Worm (Caenorhabditis elegans) whole organism, L4 larva: ENCODE data around the gene snr-3.

Experiments used
- D1046.2 ChIP-seq: fragments of 200-800 bp; sonication (Bioruptor generic); IDR thresholded peaks from 2 replicates; pipeline ENCODE4 v1.3.6; 2022; ENCODE audit warnings: missing genetic modification characterization, missing compliant biosample characterization
- F10B5.3 ChIP-seq: sonication (generic microtip); optimal IDR thresholded peaks from 2 replicates; lab custom pipeline; 2016; ENCODE audit warnings: mild to moderate bottlenecking, missing genetic modification characterization, missing compliant biosample characterization
- F26F4.8 ChIP-seq: fragments of 200-800 bp; sonication (Bioruptor generic); conservative IDR thresholded peaks from 2 replicates; pipeline ENCODE4 v1.3.6; 2022; ENCODE audit warnings: missing genetic modification characterization, missing compliant biosample characterization
- F37D6.2 ChIP-seq: sonication (generic microtip); optimal IDR thresholded peaks from 2 replicates; lab custom pipeline; 2016; ENCODE audit warnings: mild to moderate bottlenecking, missing genetic modification characterization, missing compliant biosample characterization
- F44E2.7 ChIP-seq: fragments of 200-800 bp; sonication (Bioruptor generic); IDR thresholded peaks from 2 replicates; pipeline ENCODE4 v2.1.2; 2022; ENCODE audit warnings: missing genetic modification characterization, missing compliant biosample characterization
- R02D3.7 ChIP-seq: fragments of 150-350 bp; sonication (generic microtip); optimal IDR thresholded peaks from 3 replicates; lab custom pipeline; 2014; ENCODE audit warnings: missing biosample characterization, missing genetic modification characterization
- T20F7.1 ChIP-seq: fragments of 200-800 bp; sonication (Bioruptor generic); optimal IDR thresholded peaks from 2 replicates; lab custom pipeline; 2018; ENCODE audit warnings: mild to moderate bottlenecking, missing genetic modification characterization, missing compliant biosample characterization
- T26A8.4 ChIP-seq: fragments of 200-800 bp; sonication (Bioruptor generic); IDR thresholded peaks from 2 replicates; pipeline ENCODE4 v1.3.6; 2022; ENCODE audit warnings: missing genetic modification characterization, missing compliant biosample characterization
- Y75B8A.6 ChIP-seq: fragments of 200-800 bp; sonication (Bioruptor generic); IDR thresholded peaks from 2 replicates; pipeline ENCODE4 v1.3.6; 2022; ENCODE audit warnings: missing genetic modification reagents, missing genetic modification characterization, missing compliant biosample characterization
- ZK546.5 ChIP-seq, 2 experiments: sonication (generic microtip); optimal IDR thresholded peaks; 2 replicates each; lab custom pipeline; 2017; ENCODE audit warnings: missing biosample characterization in 2 of 2, missing genetic modification characterization in 2 of 2
- aha-1 ChIP-seq: fragments of 150-350 bp; peaks from one replicate; lab custom pipeline; 2014; ENCODE audit warnings: missing biosample characterization, missing genetic modification characterization
- aly-2 ChIP-seq: sonication (generic microtip); optimal IDR thresholded peaks from 2 replicates; lab custom pipeline; 2018; ENCODE audit warnings: missing biosample characterization, missing genetic modification characterization
- arid-1 ChIP-seq: fragments of 200-800 bp; sonication (Bioruptor generic); conservative IDR thresholded peaks from 2 replicates; pipeline ENCODE4 v1.3.6; 2022; ENCODE audit warnings: missing genetic modification reagents, missing genetic modification characterization, missing compliant biosample characterization
- ceh-28 ChIP-seq: fragments of 150-350 bp; optimal IDR thresholded peaks from 2 replicates; lab custom pipeline; 2014; ENCODE audit warnings: missing biosample characterization, missing genetic modification reagents, missing genetic modification characterization
- daf-16 ChIP-seq, 3 experiments: sonication (generic microtip); optimal IDR thresholded peaks; 2 replicates each; lab custom pipeline; 2016 to 2017; ENCODE audit warnings: missing genetic modification characterization in 3 of 3, missing genetic modification reagents in 3 of 3, mild to moderate bottlenecking in 2 of 3, missing compliant biosample characterization in 2 of 3, missing biosample characterization in 1 of 3, moderate library complexity in 1 of 3
- dmd-6 ChIP-seq: fragments of 200-800 bp; sonication (Bioruptor generic); IDR thresholded peaks from 2 replicates; pipeline ENCODE4 v1.3.6; 2022; ENCODE audit warnings: missing genetic modification reagents, missing genetic modification characterization, missing compliant biosample characterization
- dve-1 ChIP-seq: sonication (generic microtip); optimal IDR thresholded peaks from 2 replicates; lab custom pipeline; 2017; ENCODE audit warnings: antibody characterized with exemption, mild to moderate bottlenecking, missing genetic modification characterization, missing compliant biosample characterization; ENCODE audit not compliant: insufficient read depth
- egl-27 ChIP-seq: sonication (generic microtip); optimal IDR thresholded peaks from 3 replicates; lab custom pipeline; 2017; ENCODE audit warnings: missing biosample characterization, missing genetic modification reagents, missing genetic modification characterization
- fkh-10 ChIP-seq: fragments of 150-350 bp; optimal IDR thresholded peaks from 2 replicates; lab custom pipeline; 2014; ENCODE audit warnings: missing biosample characterization, missing genetic modification reagents, missing genetic modification characterization
- hlh-11 ChIP-seq: fragments of 200-800 bp; sonication (Bioruptor generic); optimal IDR thresholded peaks from 2 replicates; lab custom pipeline; 2018; ENCODE audit warnings: mild to moderate bottlenecking, missing genetic modification characterization, missing compliant biosample characterization
- jun-1 ChIP-seq: fragments of 150-350 bp; optimal IDR thresholded peaks from 2 replicates; lab custom pipeline; 2014; ENCODE audit warnings: missing biosample characterization, missing genetic modification reagents, missing genetic modification characterization
- lim-7 ChIP-seq: fragments of 200-800 bp; sonication (Bioruptor generic); IDR thresholded peaks from 2 replicates; pipeline ENCODE4 v1.3.6; 2022; ENCODE audit warnings: missing genetic modification characterization, missing compliant biosample characterization
- lin-15B ChIP-seq: fragments of 150-350 bp; sonication (generic microtip); optimal IDR thresholded peaks from 3 replicates; lab custom pipeline; 2014; ENCODE audit warnings: missing biosample characterization, missing genetic modification characterization
- lin-29 ChIP-seq: fragments of 200-800 bp; sonication (Bioruptor generic); IDR thresholded peaks from 2 replicates; pipeline ENCODE4 v1.3.6; 2022; ENCODE audit warnings: missing genetic modification reagents, missing genetic modification characterization, missing compliant biosample characterization
- lin-38 ChIP-seq: fragments of 200-800 bp; sonication (Bioruptor generic); IDR thresholded peaks from 2 replicates; pipeline ENCODE4 v1.3.6; 2022; ENCODE audit warnings: missing genetic modification reagents, missing genetic modification characterization, missing compliant biosample characterization
- lir-3 ChIP-seq: sonication (generic microtip); optimal IDR thresholded peaks from 2 replicates; lab custom pipeline; 2016; ENCODE audit warnings: mild to moderate bottlenecking, missing genetic modification characterization, missing compliant biosample characterization
- lsy-2 ChIP-seq, 2 experiments: fragments of 150-350 bp in 1 of 2; sonication (generic microtip) in 1 of 2; optimal IDR thresholded peaks; 2 replicates each; lab custom pipeline; 2014 to 2017; ENCODE audit warnings: missing biosample characterization in 2 of 2, missing genetic modification characterization in 2 of 2
- madf-5 ChIP-seq, 2 experiments: fragments of 200-800 bp; sonication (Bioruptor generic); IDR thresholded peaks; 2 replicates each; pipeline ENCODE4 v1.3.6; 2022; ENCODE audit warnings: missing compliant biosample characterization in 2 of 2, missing genetic modification characterization in 2 of 2
- madf-9 ChIP-seq: fragments of 200-800 bp; sonication (Bioruptor generic); conservative IDR thresholded peaks from 2 replicates; pipeline ENCODE4 v1.3.6; 2022; ENCODE audit warnings: missing genetic modification reagents, missing genetic modification characterization, missing compliant biosample characterization
- mdl-1 ChIP-seq, 2 experiments: fragments of 150-350 bp in 1 of 2; sonication (generic microtip) in 1 of 2; optimal IDR thresholded peaks; 2 replicates each; lab custom pipeline; 2014 to 2017; ENCODE audit warnings: missing biosample characterization in 2 of 2, missing genetic modification characterization in 2 of 2
- mep-1 ChIP-seq: fragments of 150-350 bp; sonication (generic microtip); optimal IDR thresholded peaks from 3 replicates; lab custom pipeline; 2014; ENCODE audit warnings: missing biosample characterization, missing genetic modification characterization
- mxl-3 ChIP-seq: fragments of 200-800 bp; sonication (Bioruptor generic); optimal IDR thresholded peaks from 2 replicates; lab custom pipeline; 2018; ENCODE audit warnings: mild to moderate bottlenecking, missing genetic modification characterization, missing compliant biosample characterization
- nhr-28 ChIP-seq: fragments of 150-350 bp; optimal IDR thresholded peaks from 2 replicates; lab custom pipeline; 2014; ENCODE audit warnings: missing biosample characterization, missing genetic modification characterization
- nhr-48 ChIP-seq: sonication (generic microtip); optimal IDR thresholded peaks from 2 replicates; lab custom pipeline; 2016; ENCODE audit warnings: mild to moderate bottlenecking, missing genetic modification characterization, missing compliant biosample characterization
- nhr-77 ChIP-seq: fragments of 150-350 bp; optimal IDR thresholded peaks from 2 replicates; lab custom pipeline; 2014; ENCODE audit warnings: missing biosample characterization, missing genetic modification characterization
- pqm-1 ChIP-seq: sonication (generic microtip); optimal IDR thresholded peaks from 2 replicates; lab custom pipeline; 2017; ENCODE audit warnings: missing biosample characterization, missing genetic modification characterization
- set-16 ChIP-seq: fragments of 200-800 bp; sonication (Bioruptor generic); IDR thresholded peaks from 2 replicates; pipeline ENCODE4 v1.3.6; 2022; ENCODE audit warnings: missing genetic modification reagents, missing genetic modification characterization, missing compliant biosample characterization
- snpc-4 ChIP-seq: fragments of 150-350 bp; optimal IDR thresholded peaks from 2 replicates; lab custom pipeline; 2014; ENCODE audit warnings: missing biosample characterization, missing genetic modification characterization
- spr-1 ChIP-seq: sonication (generic microtip); optimal IDR thresholded peaks from 2 replicates; lab custom pipeline; 2016; ENCODE audit warnings: mild to moderate bottlenecking, missing genetic modification characterization, missing compliant biosample characterization
- unc-130 ChIP-seq: sonication (generic microtip); optimal IDR thresholded peaks from 2 replicates; lab custom pipeline; 2016; ENCODE audit warnings: missing genetic modification reagents, missing genetic modification characterization, missing compliant biosample characterization
- zfp-2 ChIP-seq: sonication (generic microtip); optimal IDR thresholded peaks from 2 replicates; lab custom pipeline; 2016; ENCODE audit warnings: mild to moderate bottlenecking, missing genetic modification characterization, missing compliant biosample characterization
- zfp-3 ChIP-seq: fragments of 200-800 bp; sonication (Bioruptor generic); conservative IDR thresholded peaks from 2 replicates; pipeline ENCODE4 v1.3.6; 2022; ENCODE audit warnings: missing genetic modification reagents, missing genetic modification characterization, missing compliant biosample characterization
- zip-2 ChIP-seq: fragments of 150-350 bp; optimal IDR thresholded peaks from 2 replicates; lab custom pipeline; 2014; ENCODE audit warnings: missing biosample characterization, missing genetic modification characterization

snr-3 gene

DNA sequence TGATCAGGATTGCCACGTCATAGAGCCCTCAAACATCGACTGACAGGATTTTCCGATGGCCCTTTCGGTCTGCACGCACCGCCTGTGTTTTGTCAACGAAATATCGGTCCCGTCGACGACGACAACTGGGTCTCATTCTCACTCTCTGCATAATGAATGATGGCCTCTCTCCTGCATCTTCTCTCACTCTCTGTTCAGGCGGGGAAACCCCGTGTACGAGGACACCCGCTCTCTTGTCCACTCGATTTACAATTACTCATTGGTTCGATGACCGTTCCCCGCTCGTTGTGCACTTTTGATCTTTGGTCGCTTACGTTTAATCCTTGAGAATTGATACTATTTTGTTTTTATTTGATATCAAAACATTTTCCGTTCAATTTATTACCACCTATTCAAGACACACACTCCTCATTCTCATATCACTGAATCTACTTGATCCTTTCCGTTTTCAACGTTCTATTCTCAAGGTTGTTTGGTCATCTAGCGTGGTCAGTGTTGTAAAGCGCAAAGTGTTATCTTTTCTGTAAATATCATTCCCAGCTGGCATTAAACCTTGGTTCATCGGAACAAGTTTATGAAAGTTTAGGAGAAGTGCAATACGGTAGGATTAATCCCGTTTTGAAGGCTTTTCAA is 33.2 kb upstream of the snr-3 start (continued):
- no peak for TF ChIP-seq madf-5 (GFP tag; IDR thresholded peaks at IDR 0.05; lab: Robert Waterston, UW)
- no peak for TF ChIP-seq arid-1 (GFP tag; lab: Robert Waterston, UW)
- peak; percentile 97 for TF ChIP-seq aha-1 (tag; lab: Kevin White, UChicago)
- TF ChIP-seq egl-27, result no peak
- TF ChIP-seq T26A8.4 (GFP tag; lab: Robert Waterston, UW), result no peak
- TF ChIP-seq ceh-28 (tag; lab: Kevin White, UChicago), result no peak
- no peak for TF ChIP-seq mep-1
- no peak for TF ChIP-seq lin-38
- no peak for TF ChIP-seq lin-15B (tag; lab: Kevin White, UChicago)
- TF ChIP-seq dve-1 (tag; lab: Kevin White, UChicago), result peak; percentile 21
- TF ChIP-seq madf-9 (GFP tag; lab: Robert Waterston, UW), result no peak
- no peak for TF ChIP-seq R02D3.7 (tag; lab: Kevin White, UChicago)
- TF ChIP-seq dmd-6 (GFP tag; lab: Robert Waterston, UW), result 0 out of 2 replicates have a peak, but pooled peaks have one; percentile 5
- TF ChIP-seq aly-2, result no peak
- no peak for TF ChIP-seq nhr-77 (tag; lab: Kevin White, UChicago)
- peak; percentile 3 for TF ChIP-seq mxl-3 (GFP tag; lab: Kevin White, UChicago)
- TF ChIP-seq zfp-2 (tag; lab: Kevin White, UChicago), result no peak
- TF ChIP-seq F44E2.7 (GFP tag; lab: Robert Waterston, UW), result no peak
- no peak for TF ChIP-seq Y75B8A.6
- TF ChIP-seq jun-1 (tag; lab: Kevin White, UChicago), result no peak
- TF ChIP-seq F26F4.8 (GFP tag; lab: Robert Waterston, UW), result no peak
- no peak for TF ChIP-seq unc-130 (GFP tag; lab: Kevin White, UChicago)
- TF ChIP-seq lir-3 (tag; lab: Kevin White, UChicago), result no peak
- no peak for TF ChIP-seq lim-7 (GFP tag; lab: Robert Waterston, UW)
- TF ChIP-seq D1046.2 (GFP tag; lab: Robert Waterston, UW), result no peak
- TF ChIP-seq snpc-4, result no peak
- no peak for TF ChIP-seq nhr-48 (tag; lab: Kevin White, UChicago)
- TF ChIP-seq pqm-1 (tag; lab: Kevin White, UChicago), result no peak
- peak in 1 of 2 experiments; percentile 11 for TF ChIP-seq mdl-1 (tag; optimal IDR thresholded peaks at IDR 0.05; lab: Kevin White, UChicago)
- TF ChIP-seq lin-29 (GFP tag; lab: Robert Waterston, UW), result no peak
- TF ChIP-seq spr-1 (tag; lab: Kevin White, UChicago), result no peak
- no peak for TF ChIP-seq set-16
- no peak for TF ChIP-seq F37D6.2 (tag; lab: Kevin White, UChicago)
- no peak for TF ChIP-seq zfp-3 (GFP tag; lab: Robert Waterston, UW)
- no peak for TF ChIP-seq ZK546.5 (tag; optimal IDR thresholded peaks at IDR 0.05; lab: Kevin White, UChicago)
- no peak for TF ChIP-seq T20F7.1 (GFP tag; lab: Kevin White, UChicago)
- TF ChIP-seq F10B5.3 (tag; lab: Kevin White, UChicago), result no peak
- no peak for TF ChIP-seq zip-2 (tag; lab: Kevin White, UChicago)
- TF ChIP-seq nhr-28, result peak; percentile 29

DNA sequence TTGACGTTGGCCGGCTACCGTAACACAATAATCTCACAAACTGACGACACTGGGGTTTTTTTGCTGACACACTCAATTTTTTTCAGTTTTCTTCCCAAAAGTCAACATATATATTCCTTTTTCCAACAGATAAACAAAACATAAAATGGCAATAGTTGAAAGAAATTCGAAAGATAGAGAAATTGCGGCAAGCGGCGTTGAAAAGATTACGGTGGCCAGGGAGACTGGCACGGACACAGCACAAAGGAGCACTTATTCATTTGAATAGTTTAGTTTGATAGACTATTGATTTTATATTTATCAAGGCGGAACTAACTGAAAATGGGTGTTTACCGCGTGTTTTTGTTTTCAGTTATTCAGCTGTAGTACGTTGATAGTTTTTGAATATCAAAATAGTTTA is 31.8 kb upstream of the snr-3 start, which contains the start of gene toe-2:
toe-2 (minus strand) TSS at position 70 of the 400 bp plus-strand sequence.
- TF ChIP-seq fkh-10 (no peak), daf-16 (GFP tag; optimal IDR thresholded peaks at IDR 0.05; lab: Kevin White, UChicago) (no peak), daf-16 (tag; optimal IDR thresholded peaks at IDR 0.05; lab: Kevin White, UChicago) (peak; percentile 88), hlh-11 (tag; lab: Kevin White, UChicago) (peak; percentile 37), lin-38 (no peak), lsy-2 (tag; optimal IDR thresholded peaks at IDR 0.05; lab: Kevin White, UChicago) (no peak), dve-1 (tag; lab: Kevin White, UChicago) (peak; percentile 18)
